Worm (Caenorhabditis elegans) whole organism, mixed stage, embryonic: Measurements from ENCODE around the gene rpn-7.

Experiments
- M03D4.4 ChIP-seq: sonication (generic microtip); optimal IDR thresholded peaks from 2 replicates; lab custom pipeline; 2017; ENCODE audit warnings: mild to moderate bottlenecking, missing genetic modification characterization, missing compliant biosample characterization
- bed-3 ChIP-seq: fragments of 200-800 bp; sonication (Bioruptor generic); optimal IDR thresholded peaks from 3 replicates; lab custom pipeline; 2018; ENCODE audit warnings: mild to moderate bottlenecking, missing genetic modification characterization, moderate library complexity, missing compliant biosample characterization
- ceh-39 ChIP-seq: fragments of 150-350 bp; optimal IDR thresholded peaks from 2 replicates; lab custom pipeline; 2014; ENCODE audit warnings: missing biosample characterization, missing genetic modification characterization
- ceh-83 ChIP-seq: fragments of 200-800 bp; sonication (Bioruptor generic); optimal IDR thresholded peaks from 2 replicates; lab custom pipeline; 2018; ENCODE audit warnings: mild to moderate bottlenecking, missing genetic modification characterization, missing compliant biosample characterization
- ces-1 ChIP-seq: fragments of 150-350 bp; optimal IDR thresholded peaks from 2 replicates; lab custom pipeline; 2014; ENCODE audit warnings: missing biosample characterization, missing genetic modification reagents, missing genetic modification characterization
- cnd-1 ChIP-seq: fragments of 200-800 bp; sonication (Bioruptor generic); optimal IDR thresholded peaks from 2 replicates; lab custom pipeline; 2018; ENCODE audit warnings: mild to moderate bottlenecking, missing genetic modification characterization, missing compliant biosample characterization
- drap-1 ChIP-seq: fragments of 200-800 bp; sonication (Bioruptor generic); optimal IDR thresholded peaks from 3 replicates; lab custom pipeline; 2018; ENCODE audit warnings: mild to moderate bottlenecking, missing genetic modification characterization, missing compliant biosample characterization
- elt-1 ChIP-seq: sonication (generic microtip); optimal IDR thresholded peaks from 2 replicates; lab custom pipeline; 2017; ENCODE audit warnings: missing genetic modification characterization, mild to moderate bottlenecking, missing compliant biosample characterization, antibody characterized with exemption, moderate library complexity, borderline replicate concordance; ENCODE audit not compliant: insufficient read depth
- elt-3 ChIP-seq: fragments of 150-350 bp; optimal IDR thresholded peaks from 2 replicates; lab custom pipeline; 2014; ENCODE audit warnings: missing biosample characterization, missing genetic modification characterization
- flh-1 ChIP-seq: fragments of 200-800 bp; sonication (Bioruptor generic); optimal IDR thresholded peaks from 2 replicates; lab custom pipeline; 2018; ENCODE audit warnings: mild to moderate bottlenecking, missing genetic modification characterization, moderate library complexity, missing compliant biosample characterization
- ham-2 ChIP-seq: fragments of 200-800 bp; sonication (Bioruptor generic); optimal IDR thresholded peaks from 2 replicates; lab custom pipeline; 2018; ENCODE audit warnings: mild to moderate bottlenecking, missing genetic modification characterization, missing compliant biosample characterization
- hlh-1 ChIP-seq: fragments of 150-350 bp; optimal IDR thresholded peaks from 2 replicates; lab custom pipeline; 2014; ENCODE audit warnings: missing biosample characterization, missing genetic modification reagents, missing genetic modification characterization
- lin-13 ChIP-seq: fragments of 150-350 bp; optimal IDR thresholded peaks from 2 replicates; lab custom pipeline; 2014; ENCODE audit warnings: missing biosample characterization, missing genetic modification characterization
- lin-32 ChIP-seq: fragments of 200-800 bp; sonication (Bioruptor generic); optimal IDR thresholded peaks from 2 replicates; lab custom pipeline; 2018; ENCODE audit warnings: mild to moderate bottlenecking, missing genetic modification characterization, missing compliant biosample characterization
- mab-5 ChIP-seq: fragments of 150-350 bp; optimal IDR thresholded peaks from 2 replicates; lab custom pipeline; 2014; ENCODE audit warnings: missing biosample characterization, missing genetic modification characterization
- mep-1 ChIP-seq: fragments of 150-350 bp; optimal IDR thresholded peaks from 2 replicates; lab custom pipeline; 2017; ENCODE audit warnings: missing biosample characterization, missing genetic modification reagents, missing genetic modification characterization, inconsistent platforms
- mls-2 ChIP-seq: sonication (generic microtip); optimal IDR thresholded peaks from 2 replicates; lab custom pipeline; 2016; ENCODE audit warnings: mild to moderate bottlenecking, missing genetic modification characterization, moderate library complexity, missing compliant biosample characterization
- nhr-12 ChIP-seq: fragments of 150-350 bp; optimal IDR thresholded peaks from 2 replicates; lab custom pipeline; 2014; ENCODE audit warnings: missing biosample characterization, missing genetic modification characterization
- nhr-2 ChIP-seq: fragments of 150-350 bp; optimal IDR thresholded peaks from 2 replicates; lab custom pipeline; 2014; ENCODE audit warnings: missing biosample characterization, missing genetic modification characterization
- nhr-237 ChIP-seq: fragments of 150-350 bp; optimal IDR thresholded peaks from 2 replicates; lab custom pipeline; 2014; ENCODE audit warnings: missing biosample characterization, missing genetic modification characterization
- nhr-28 ChIP-seq: fragments of 150-350 bp; optimal IDR thresholded peaks from 2 replicates; lab custom pipeline; 2014; ENCODE audit warnings: missing biosample characterization, missing genetic modification characterization
- nhr-76 ChIP-seq: sonication (generic microtip); optimal IDR thresholded peaks from 2 replicates; lab custom pipeline; 2017; ENCODE audit warnings: missing biosample characterization, missing genetic modification characterization
- pha-4 ChIP-seq: fragments of 150-350 bp; optimal IDR thresholded peaks from 2 replicates; lab custom pipeline; 2018; ENCODE audit warnings: missing biosample characterization, missing genetic modification reagents, missing genetic modification characterization
- sem-2 ChIP-seq: fragments of 200-800 bp; sonication (Bioruptor generic); optimal IDR thresholded peaks from 2 replicates; lab custom pipeline; 2018; ENCODE audit warnings: mild to moderate bottlenecking, missing genetic modification characterization, missing compliant biosample characterization
- snpc-4 ChIP-seq: fragments of 150-350 bp; optimal IDR thresholded peaks from 2 replicates; lab custom pipeline; 2014; ENCODE audit warnings: missing biosample characterization, missing genetic modification characterization
- tbx-8 ChIP-seq: fragments of 200-800 bp; sonication (Bioruptor generic); optimal IDR thresholded peaks from 2 replicates; lab custom pipeline; 2018; ENCODE audit warnings: mild to moderate bottlenecking, missing genetic modification characterization, moderate library complexity, missing compliant biosample characterization
- unc-120 ChIP-seq: sonication (generic microtip); optimal IDR thresholded peaks from 2 replicates; lab custom pipeline; 2017; ENCODE audit warnings: missing genetic modification characterization, missing compliant biosample characterization; ENCODE audit not compliant: poor library complexity, severe bottlenecking
- unc-39 ChIP-seq: fragments of 150-350 bp; optimal IDR thresholded peaks from 2 replicates; lab custom pipeline; 2014; ENCODE audit warnings: missing biosample characterization, missing genetic modification characterization
- unc-62 ChIP-seq: fragments of 150-350 bp; optimal IDR thresholded peaks from 2 replicates; lab custom pipeline; 2014; ENCODE audit warnings: missing biosample characterization, missing genetic modification reagents, missing genetic modification characterization
- ztf-11 ChIP-seq: fragments of 150-350 bp; optimal IDR thresholded peaks from 2 replicates; lab custom pipeline; 2014; ENCODE audit warnings: missing biosample characterization, missing genetic modification characterization

rpn-7 gene

DNA sequence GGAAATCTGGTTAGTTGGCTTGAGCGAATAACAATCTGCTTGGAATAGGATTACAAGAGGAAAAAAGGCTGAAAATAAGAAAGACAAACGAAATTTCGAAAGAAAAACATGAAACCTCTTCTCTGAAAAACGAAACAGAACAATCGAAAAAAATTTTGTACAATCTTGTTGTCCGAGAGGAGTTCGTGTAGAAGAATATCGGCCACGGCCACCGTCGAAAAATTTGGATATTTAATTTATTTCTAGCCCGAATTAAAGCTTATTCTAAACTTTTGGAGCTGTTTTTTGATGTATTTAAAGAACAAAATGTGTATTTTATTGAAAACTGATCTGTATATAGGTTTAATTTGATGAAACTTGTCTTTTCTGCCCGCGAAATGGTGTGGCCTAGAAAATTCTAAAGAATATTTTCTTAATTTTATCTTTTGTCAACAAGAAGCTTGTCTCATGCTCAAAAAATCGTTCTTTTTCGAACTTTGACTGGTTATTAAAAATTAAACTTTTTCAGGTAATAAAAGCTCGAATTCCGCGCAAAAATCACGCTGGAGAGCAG is 20.2 kb downstream of the rpn-7 start, which contains the start of gene T20D3.5:
T20D3.5 (plus strand) TSS at position 503 of the 553 bp plus-strand sequence.
- TF ChIP-seq mab-5 (tag; lab: Kevin White, UChicago) (no peak), M03D4.4 (no peak), tbx-8 (GFP tag; lab: Kevin White, UChicago) (no peak), lin-32 (GFP tag; lab: Kevin White, UChicago) (no peak), elt-3 (tag; lab: Kevin White, UChicago) (no peak), ham-2 (GFP tag; lab: Kevin White, UChicago) (no peak), ztf-11 (tag; lab: Kevin White, UChicago) (no peak), unc-62 (GFP tag; lab: Kevin White, UChicago) (no peak), nhr-237 (tag; lab: Kevin White, UChicago) (no peak), cnd-1 (no peak), snpc-4 (no peak), hlh-1 (tag; lab: Kevin White, UChicago) (no peak), nhr-12 (tag; lab: Kevin White, UChicago) (no peak), nhr-28 (tag; lab: Kevin White, UChicago) (no peak)

DNA sequence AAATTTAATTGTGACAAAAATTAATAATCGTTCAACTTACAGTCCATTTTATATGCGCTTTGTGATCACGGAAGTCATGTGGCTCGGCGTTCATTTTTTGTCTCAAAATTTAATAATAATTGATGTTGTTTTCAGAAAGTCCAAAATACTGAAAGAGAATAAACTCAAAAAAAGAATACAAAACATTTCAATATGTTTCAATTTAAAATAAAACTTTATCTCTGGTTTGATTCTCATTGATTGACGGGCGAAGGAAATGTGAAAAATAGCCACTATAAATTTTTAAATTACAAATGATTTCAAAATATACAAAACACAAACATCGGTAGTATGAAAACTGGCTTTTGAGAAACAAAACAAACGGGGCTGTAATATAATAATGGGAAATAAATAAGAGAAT is 22.8 kb downstream of the rpn-7 start, which contains the start of gene T20D3.6:
T20D3.6 (minus strand) TSS at position 101 of the 400 bp plus-strand sequence.
- TF ChIP-seq lin-32 (GFP tag; lab: Kevin White, UChicago) (no peak), elt-1 (no peak), unc-62 (GFP tag; lab: Kevin White, UChicago) (no peak), ces-1 (no peak), nhr-76 (tag; lab: Kevin White, UChicago) (no peak), mab-5 (tag; lab: Kevin White, UChicago) (no peak), nhr-2 (no peak), bed-3 (GFP tag; lab: Kevin White, UChicago) (no peak), M03D4.4 (no peak), elt-3 (tag; lab: Kevin White, UChicago) (no peak), ceh-39 (tag; lab: Kevin White, UChicago) (no peak), nhr-28 (tag; lab: Kevin White, UChicago) (no peak), mls-2 (tag; lab: Kevin White, UChicago) (no peak), unc-39 (no peak), mep-1 (tag; lab: Kevin White, UChicago) (no peak), unc-120 (tag; lab: Kevin White, UChicago) (no peak), drap-1 (no peak), snpc-4 (no peak), nhr-12 (tag; lab: Kevin White, UChicago) (no peak), pha-4 (tag; lab: Kevin White, UChicago) (no peak)

DNA sequence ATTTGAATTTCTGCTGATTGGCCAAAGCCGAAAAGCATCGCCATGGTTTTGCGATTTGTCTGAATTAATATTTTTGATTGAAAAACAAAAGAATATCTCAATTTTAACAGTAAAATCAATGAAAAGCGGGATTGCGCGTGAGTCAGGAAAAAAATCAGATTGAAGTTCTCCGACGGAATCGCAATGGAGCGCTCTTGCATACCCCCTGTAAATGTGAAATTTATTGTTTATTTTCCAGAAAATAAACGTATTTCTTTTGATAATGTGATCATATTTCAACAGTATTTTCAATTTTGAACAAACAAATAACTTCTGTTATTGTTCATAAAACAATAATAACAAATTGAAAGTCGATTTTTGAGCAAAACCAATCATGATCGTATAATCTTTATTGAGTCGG is 25.2 kb downstream of the rpn-7 start, which contains the start of gene vps-26:
vps-26 (minus strand) TSS at position 200 of the 400 bp plus-strand sequence.
- TF ChIP-seq mls-2 (tag; lab: Kevin White, UChicago): no peak
- peak; percentile 5 for TF ChIP-seq ces-1
- peak; percentile 7 for TF ChIP-seq mep-1 (tag; lab: Kevin White, UChicago)

DNA sequence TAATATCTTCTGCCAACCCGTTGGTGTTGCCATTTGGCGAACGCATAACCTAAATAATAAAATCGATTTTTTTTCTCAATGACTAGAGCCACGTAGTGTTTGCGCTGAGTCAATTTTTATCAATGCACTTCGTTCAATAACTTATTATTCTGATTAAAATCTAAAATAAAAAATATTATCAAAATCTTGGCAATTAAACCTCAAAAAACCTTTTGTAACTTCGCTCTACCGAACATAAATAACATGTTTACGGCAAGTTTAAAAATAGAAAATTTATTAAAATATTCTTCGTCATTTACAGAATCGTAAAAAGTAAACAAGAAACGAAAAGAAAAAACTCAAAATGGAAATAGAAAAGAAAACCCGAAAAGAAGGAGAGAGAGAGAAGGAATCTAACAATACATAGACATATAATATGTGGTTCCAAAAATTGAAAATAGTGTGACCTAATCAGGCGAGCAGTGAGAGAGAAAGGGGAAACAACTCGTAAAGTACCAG is 26.7 kb downstream of the rpn-7 start, which contains the start of gene pigc-1:
pigc-1 (minus strand) TSS at position 51 of the 498 bp plus-strand sequence.
- TF ChIP-seq mls-2 (tag; lab: Kevin White, UChicago) (no peak), nhr-28 (tag; lab: Kevin White, UChicago) (no peak), ham-2 (GFP tag; lab: Kevin White, UChicago) (no peak), bed-3 (GFP tag; lab: Kevin White, UChicago) (no peak), elt-1 (no peak), M03D4.4 (no peak), flh-1 (GFP tag; lab: Kevin White, UChicago) (no peak), drap-1 (no peak), cnd-1 (no peak), lin-13 (no peak), nhr-76 (tag; lab: Kevin White, UChicago) (no peak), hlh-1 (tag; lab: Kevin White, UChicago) (no peak), ztf-11 (tag; lab: Kevin White, UChicago) (no peak), mab-5 (tag; lab: Kevin White, UChicago) (no peak), ceh-83 (no peak), tbx-8 (GFP tag; lab: Kevin White, UChicago) (no peak), pha-4 (tag; lab: Kevin White, UChicago) (no peak)

DNA sequence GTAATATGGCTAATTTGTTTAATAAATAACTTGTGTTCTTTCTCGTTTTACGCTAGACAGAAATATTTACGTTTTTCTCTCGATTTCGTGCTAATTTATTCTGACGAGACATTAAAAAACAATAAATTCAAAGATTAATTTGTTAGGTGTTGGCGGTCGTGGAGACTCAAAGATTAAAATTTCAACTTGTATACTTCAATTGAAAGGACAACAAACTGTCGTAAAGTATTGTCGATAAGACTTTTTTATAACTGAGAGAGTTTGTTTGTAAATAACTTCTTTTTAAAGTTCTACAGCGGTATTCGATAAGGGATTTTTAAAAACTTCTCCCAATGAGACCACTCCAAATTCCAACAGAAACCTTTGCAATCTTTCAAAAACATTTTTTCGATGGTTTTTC is 37.3 kb downstream of the rpn-7 start:
- TF ChIP-seq elt-3 (tag; lab: Kevin White, UChicago) (no peak), nhr-28 (tag; lab: Kevin White, UChicago) (no peak), unc-39 (no peak), ztf-11 (tag; lab: Kevin White, UChicago) (no peak), tbx-8 (GFP tag; lab: Kevin White, UChicago) (no peak), flh-1 (GFP tag; lab: Kevin White, UChicago) (no peak), sem-2 (GFP tag; lab: Kevin White, UChicago) (no peak), ceh-39 (tag; lab: Kevin White, UChicago) (no peak), nhr-237 (tag; lab: Kevin White, UChicago) (no peak)
